Worm (Caenorhabditis elegans): ENCODE data around the gene thn-2.

DNA sequence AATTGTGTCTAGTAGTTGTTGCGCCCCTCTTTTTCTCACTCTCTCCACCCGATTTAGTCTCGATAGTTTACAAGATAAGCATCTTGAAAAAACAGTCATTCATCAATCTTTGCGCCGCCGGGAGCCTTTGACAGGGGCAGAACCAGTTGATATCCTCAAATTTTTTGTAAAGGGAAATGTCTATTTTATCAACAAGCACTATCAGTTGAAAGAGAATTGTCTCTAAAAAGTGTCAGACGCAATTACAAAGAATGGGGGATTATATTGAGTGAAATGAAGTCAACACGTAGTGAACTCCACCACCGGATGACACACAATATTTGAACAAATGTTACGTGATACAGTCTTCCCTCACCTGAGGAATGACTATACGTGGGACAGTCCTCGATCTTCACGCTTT, 48.8 kb upstream of the thn-2 start:
- TF ChIP-seq elt-1 (tag; optimal IDR thresholded peaks at IDR 0.05; ENCODE audit: borderline replicate concordance, insufficient read depth) (no peak), blmp-1 (tag; optimal IDR thresholded peaks at IDR 0.05) (no peak), ztf-11 (tag; optimal IDR thresholded peaks at IDR 0.05) (no peak), drap-1 (GFP tag; optimal IDR thresholded peaks at IDR 0.05) (no peak), sptf-1 (tag; optimal IDR thresholded peaks at IDR 0.05) (no peak), snpc-4 (tag; optimal IDR thresholded peaks at IDR 0.05) (no peak), lin-13 (tag; optimal IDR thresholded peaks at IDR 0.05) (no peak)

All from whole organism, mixed stage, embryonic.